Worm (Caenorhabditis elegans): ENCODE results near the gene F31D5.6.

- TF ChIP-seq ham-2 (GFP tag; optimal IDR thresholded peaks at IDR 0.05) (no peak), sptf-1 (tag; optimal IDR thresholded peaks at IDR 0.05) (no peak), blmp-1 (tag; optimal IDR thresholded peaks at IDR 0.05) (no peak)
Measured at ce11 chrII:4203729-4204184, 5.7 kb upstream of the F31D5.6 start, which contains the start of gene mth-1.

Measured in whole organism, mixed stage, embryonic.